Worm (Caenorhabditis elegans) whole organism, L4 larva: ENCODE results near the gene str-227.

Source experiments
- F10B5.3 ChIP-seq: sonication (generic microtip); optimal IDR thresholded peaks from 2 replicates; lab custom pipeline; 2016; ENCODE audit warnings: mild to moderate bottlenecking, missing genetic modification characterization, missing compliant biosample characterization
- F37D6.2 ChIP-seq: sonication (generic microtip); optimal IDR thresholded peaks from 2 replicates; lab custom pipeline; 2016; ENCODE audit warnings: mild to moderate bottlenecking, missing genetic modification characterization, missing compliant biosample characterization
- F49E8.2 ChIP-seq: sonication (generic microtip); optimal IDR thresholded peaks from 2 replicates; lab custom pipeline; 2016; ENCODE audit warnings: missing compliant biosample characterization, mild to moderate bottlenecking, missing genetic modification characterization, borderline replicate concordance
- T26A8.4 ChIP-seq: fragments of 200-800 bp; sonication (Bioruptor generic); IDR thresholded peaks from 2 replicates; pipeline ENCODE4 v1.3.6; 2022; ENCODE audit warnings: missing genetic modification characterization, missing compliant biosample characterization
- Y5F2A.4 ChIP-seq: fragments of 200-800 bp; sonication (Bioruptor generic); optimal IDR thresholded peaks from 2 replicates; lab custom pipeline; 2018; ENCODE audit warnings: mild to moderate bottlenecking, missing genetic modification characterization, missing compliant biosample characterization
- ZK337.2 ChIP-seq: fragments of 200-800 bp; sonication (Bioruptor generic); IDR thresholded peaks from 2 replicates; pipeline ENCODE4 v1.3.6; 2022; ENCODE audit warnings: missing genetic modification reagents, missing genetic modification characterization, missing compliant biosample characterization
- aly-2 ChIP-seq: sonication (generic microtip); optimal IDR thresholded peaks from 2 replicates; lab custom pipeline; 2018; ENCODE audit warnings: missing biosample characterization, missing genetic modification characterization
- attf-4 ChIP-seq: sonication (generic microtip); optimal IDR thresholded peaks from 3 replicates; lab custom pipeline; 2017; ENCODE audit warnings: missing biosample characterization, missing genetic modification characterization
- ceh-62 ChIP-seq: sonication (generic microtip); optimal IDR thresholded peaks from 2 replicates; lab custom pipeline; 2017; ENCODE audit warnings: missing biosample characterization, missing genetic modification characterization
- ceh-82 ChIP-seq: sonication (generic microtip); optimal IDR thresholded peaks from 2 replicates; lab custom pipeline; 2017; ENCODE audit warnings: missing biosample characterization, missing genetic modification characterization
- ces-1 ChIP-seq: fragments of 150-350 bp; sonication (generic microtip); optimal IDR thresholded peaks from 4 replicates; lab custom pipeline; 2014; ENCODE audit warnings: missing biosample characterization, missing genetic modification reagents, missing genetic modification characterization
- daf-16 ChIP-seq, 3 experiments: sonication (generic microtip); optimal IDR thresholded peaks; 2 replicates each; lab custom pipeline; 2016 to 2017; ENCODE audit warnings: missing genetic modification characterization in 3 of 3, missing genetic modification reagents in 3 of 3, mild to moderate bottlenecking in 2 of 3, missing compliant biosample characterization in 2 of 3, missing biosample characterization in 1 of 3, moderate library complexity in 1 of 3
- dmd-6 ChIP-seq: fragments of 200-800 bp; sonication (Bioruptor generic); IDR thresholded peaks from 2 replicates; pipeline ENCODE4 v1.3.6; 2022; ENCODE audit warnings: missing genetic modification reagents, missing genetic modification characterization, missing compliant biosample characterization
- dmd-9 ChIP-seq: fragments of 200-800 bp; sonication (Bioruptor generic); IDR thresholded peaks from 2 replicates; pipeline ENCODE4 v1.3.6; 2022; ENCODE audit warnings: missing genetic modification reagents, missing genetic modification characterization, missing compliant biosample characterization
- egl-27 ChIP-seq: sonication (generic microtip); optimal IDR thresholded peaks from 3 replicates; lab custom pipeline; 2017; ENCODE audit warnings: missing biosample characterization, missing genetic modification reagents, missing genetic modification characterization
- egl-43 ChIP-seq: fragments of 200-800 bp; sonication (Bioruptor generic); IDR thresholded peaks from 2 replicates; pipeline ENCODE4 v1.3.6; 2022; ENCODE audit warnings: missing genetic modification reagents, missing genetic modification characterization, missing compliant biosample characterization
- hlh-11 ChIP-seq: fragments of 200-800 bp; sonication (Bioruptor generic); optimal IDR thresholded peaks from 2 replicates; lab custom pipeline; 2018; ENCODE audit warnings: mild to moderate bottlenecking, missing genetic modification characterization, missing compliant biosample characterization
- lim-7 ChIP-seq: fragments of 200-800 bp; sonication (Bioruptor generic); IDR thresholded peaks from 2 replicates; pipeline ENCODE4 v1.3.6; 2022; ENCODE audit warnings: missing genetic modification characterization, missing compliant biosample characterization
- lin-39 ChIP-seq: fragments of 150-350 bp; optimal IDR thresholded peaks from 2 replicates; lab custom pipeline; 2014; ENCODE audit warnings: missing biosample characterization, missing genetic modification reagents, missing genetic modification characterization
- madf-9 ChIP-seq: fragments of 200-800 bp; sonication (Bioruptor generic); conservative IDR thresholded peaks from 2 replicates; pipeline ENCODE4 v1.3.6; 2022; ENCODE audit warnings: missing genetic modification reagents, missing genetic modification characterization, missing compliant biosample characterization
- mdl-1 ChIP-seq, 2 experiments: fragments of 150-350 bp in 1 of 2; sonication (generic microtip) in 1 of 2; optimal IDR thresholded peaks; 2 replicates each; lab custom pipeline; 2014 to 2017; ENCODE audit warnings: missing biosample characterization in 2 of 2, missing genetic modification characterization in 2 of 2
- mes-2 ChIP-seq: sonication (generic microtip); optimal IDR thresholded peaks from 2 replicates; lab custom pipeline; 2016; ENCODE audit warnings: missing genotype, mild to moderate bottlenecking, missing genetic modification characterization, missing compliant biosample characterization; ENCODE audit not compliant: poor library complexity, severe bottlenecking
- mxl-3 ChIP-seq: fragments of 200-800 bp; sonication (Bioruptor generic); optimal IDR thresholded peaks from 2 replicates; lab custom pipeline; 2018; ENCODE audit warnings: mild to moderate bottlenecking, missing genetic modification characterization, missing compliant biosample characterization
- nhr-102 ChIP-seq: sonication (generic microtip); optimal IDR thresholded peaks from 2 replicates; lab custom pipeline; 2016; ENCODE audit warnings: mild to moderate bottlenecking, missing genetic modification characterization, moderate library complexity, missing compliant biosample characterization
- nhr-111 ChIP-seq: fragments of 200-800 bp; sonication (Bioruptor generic); optimal IDR thresholded peaks from 2 replicates; lab custom pipeline; 2018; ENCODE audit warnings: mild to moderate bottlenecking, missing genetic modification characterization, missing compliant biosample characterization
- nhr-237 ChIP-seq: sonication (generic microtip); optimal IDR thresholded peaks from 2 replicates; lab custom pipeline; 2017; ENCODE audit warnings: missing biosample characterization, missing genetic modification characterization
- nhr-25 ChIP-seq: sonication (generic microtip); optimal IDR thresholded peaks from 2 replicates; lab custom pipeline; 2017; ENCODE audit warnings: missing genetic modification characterization, mild to moderate bottlenecking, missing compliant biosample characterization, antibody characterized with exemption, moderate library complexity, borderline replicate concordance; ENCODE audit not compliant: insufficient read depth
- nhr-42 ChIP-seq: fragments of 200-800 bp; sonication (Bioruptor generic); IDR thresholded peaks from 2 replicates; pipeline ENCODE4 v1.3.6; 2022; ENCODE audit warnings: missing genetic modification characterization, missing compliant biosample characterization
- nhr-6 ChIP-seq: fragments of 150-350 bp; optimal IDR thresholded peaks from 2 replicates; lab custom pipeline; 2014; ENCODE audit warnings: missing biosample characterization, missing genetic modification characterization
- pqm-1 ChIP-seq: sonication (generic microtip); optimal IDR thresholded peaks from 2 replicates; lab custom pipeline; 2017; ENCODE audit warnings: missing biosample characterization, missing genetic modification characterization
- skn-1 ChIP-seq: fragments of 150-350 bp; optimal IDR thresholded peaks from 2 replicates; lab custom pipeline; 2014; ENCODE audit warnings: missing biosample characterization, missing genetic modification characterization
- snpc-1.2 ChIP-seq: fragments of 200-800 bp; sonication (Bioruptor generic); IDR thresholded peaks from 2 replicates; pipeline ENCODE4 v1.3.6; 2022; ENCODE audit warnings: missing genetic modification reagents, missing genetic modification characterization, missing compliant biosample characterization
- snpc-4 ChIP-seq: fragments of 150-350 bp; optimal IDR thresholded peaks from 2 replicates; lab custom pipeline; 2014; ENCODE audit warnings: missing biosample characterization, missing genetic modification characterization
- spr-1 ChIP-seq: sonication (generic microtip); optimal IDR thresholded peaks from 2 replicates; lab custom pipeline; 2016; ENCODE audit warnings: mild to moderate bottlenecking, missing genetic modification characterization, missing compliant biosample characterization
- spr-3 ChIP-seq: fragments of 200-800 bp; sonication (Bioruptor generic); optimal IDR thresholded peaks from 2 replicates; lab custom pipeline; 2018; ENCODE audit warnings: mild to moderate bottlenecking, missing genetic modification characterization, missing compliant biosample characterization
- tra-1 ChIP-seq: fragments of 200-800 bp; sonication (Bioruptor generic); IDR thresholded peaks from 2 replicates; pipeline ENCODE4 v1.3.6; 2022; ENCODE audit warnings: missing genetic modification reagents, missing genetic modification characterization, missing compliant biosample characterization
- unc-62 ChIP-seq, 3 experiments: fragments of 150-350 bp in 1 of 3; sonication (generic microtip); optimal IDR thresholded peaks in 2 of 3; peaks in 1 of 3; 1 replicate in 1 of 3; 2 replicates in 2 of 3; lab custom pipeline; 2014 to 2017; ENCODE audit warnings: missing biosample characterization in 3 of 3, missing genetic modification characterization in 3 of 3, missing genetic modification reagents in 3 of 3, missing genotype in 1 of 3
- vab-7 ChIP-seq: fragments of 200-800 bp; sonication (Bioruptor generic); IDR thresholded peaks from 2 replicates; pipeline ENCODE4 v1.3.6; 2022; ENCODE audit warnings: missing genetic modification reagents, missing genetic modification characterization, missing compliant biosample characterization
- zfp-3 ChIP-seq: fragments of 200-800 bp; sonication (Bioruptor generic); conservative IDR thresholded peaks from 2 replicates; pipeline ENCODE4 v1.3.6; 2022; ENCODE audit warnings: missing genetic modification reagents, missing genetic modification characterization, missing compliant biosample characterization
- zip-2 ChIP-seq: fragments of 150-350 bp; optimal IDR thresholded peaks from 2 replicates; lab custom pipeline; 2014; ENCODE audit warnings: missing biosample characterization, missing genetic modification characterization
- ztf-7 ChIP-seq: fragments of 150-350 bp; optimal IDR thresholded peaks from 2 replicates; lab custom pipeline; 2014; ENCODE audit warnings: missing biosample characterization, missing genetic modification characterization

Gene str-227

DNA sequence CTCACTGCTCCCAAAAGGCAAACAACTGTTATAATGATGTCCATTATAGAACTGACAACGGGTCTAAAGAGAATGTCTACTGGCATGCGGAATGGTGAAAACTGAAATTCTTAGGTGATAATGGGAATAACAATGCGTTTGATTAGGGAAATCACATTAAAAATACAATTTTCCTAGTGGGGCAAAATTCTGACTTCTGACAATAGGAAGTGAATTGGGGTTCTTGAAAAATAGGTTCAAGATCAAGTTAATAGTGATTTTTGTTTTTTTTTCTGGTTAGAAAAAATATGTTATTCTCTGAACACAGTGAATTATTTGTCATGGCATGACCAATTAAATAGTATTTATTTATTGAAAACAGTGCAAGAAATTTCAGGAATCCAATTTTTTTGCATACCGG is 31.1 kb upstream of the str-227 start, which contains the start of gene srbc-32:
Gene srbc-32 (minus strand): TSS at position 101 of the 400 bp plus-strand sequence.
- TF ChIP-seq snpc-4 (tag; lab: Kevin White, UChicago) (no peak), zfp-3 (no peak), spr-3 (no peak), ceh-62 (no peak), F37D6.2 (no peak), attf-4 (tag; lab: Kevin White, UChicago) (no peak), nhr-102 (tag; lab: Kevin White, UChicago) (no peak), mes-2 (no peak), ztf-7 (tag; lab: Kevin White, UChicago) (no peak), vab-7 (GFP tag; lab: Robert Waterston, UW) (no peak)

DNA sequence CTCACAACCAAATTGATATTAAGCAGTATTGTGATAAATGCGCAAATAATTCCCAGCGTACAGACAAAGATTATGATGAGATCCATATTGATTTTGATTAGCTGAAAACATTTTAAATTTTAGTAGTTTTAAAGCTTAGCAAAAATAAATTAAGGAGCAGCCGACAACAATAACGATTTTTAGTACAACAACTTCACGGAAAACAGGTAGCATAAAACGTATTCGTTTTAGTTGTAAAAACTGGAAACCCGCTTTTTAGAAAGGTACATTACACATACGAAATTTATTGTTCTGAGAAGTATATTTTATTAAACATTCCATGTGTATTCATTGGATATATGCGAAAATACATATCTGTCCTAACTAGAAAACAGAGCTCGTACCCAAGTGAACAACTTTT is 27.6 kb upstream of the str-227 start, which contains the start of gene srbc-36:
Gene srbc-36 (minus strand): TSS at position 101 of the 400 bp plus-strand sequence.
- no peak for TF ChIP-seq nhr-111 (GFP tag; lab: Kevin White, UChicago)
- peak in 1 of 2 experiments; percentile 44 for TF ChIP-seq unc-62 (GFP tag; optimal IDR thresholded peaks at IDR 0.05 in 1 of 2; lab: Kevin White, UChicago)
- TF ChIP-seq unc-62 (tag; optimal IDR thresholded peaks at IDR 0.05; lab: Kevin White, UChicago): no peak

DNA sequence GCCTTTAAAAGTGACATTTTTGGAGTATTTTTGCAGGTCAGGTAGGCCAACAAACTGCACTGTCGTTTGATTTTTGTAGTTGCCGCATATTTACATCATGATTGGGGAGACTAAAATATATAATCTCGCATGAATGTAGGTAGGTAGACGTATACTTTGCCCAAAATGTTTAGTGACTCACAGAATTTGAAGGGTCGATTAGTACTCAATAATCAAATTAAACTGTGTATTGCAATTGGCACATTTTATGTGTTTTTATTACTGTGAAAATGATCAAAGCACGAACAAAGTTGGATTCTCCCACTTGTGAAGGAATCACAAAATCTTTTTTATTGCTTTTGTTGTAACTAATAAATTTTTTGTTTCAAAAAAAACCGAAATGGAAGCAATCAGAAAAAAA is 21.1 kb upstream of the str-227 start, which contains the start of gene C07G3.15:
Gene C07G3.15 (minus strand): TSS at position 101 of the 400 bp plus-strand sequence.
- TF ChIP-seq zfp-3: no peak
- TF ChIP-seq F10B5.3 (tag; lab: Kevin White, UChicago): no peak
- no peak for TF ChIP-seq nhr-42 (GFP tag; lab: Robert Waterston, UW)
- no peak for TF ChIP-seq zip-2 (tag; lab: Kevin White, UChicago)
- no peak for TF ChIP-seq snpc-1.2 (GFP tag; lab: Robert Waterston, UW)
- TF ChIP-seq madf-9 (GFP tag; lab: Robert Waterston, UW): no peak
- TF ChIP-seq skn-1 (tag; lab: Kevin White, UChicago): no peak
- TF ChIP-seq hlh-11 (tag; lab: Kevin White, UChicago): no peak
- no peak for TF ChIP-seq mxl-3
- TF ChIP-seq nhr-25 (tag; lab: Kevin White, UChicago): no peak
- no peak for TF ChIP-seq nhr-111 (GFP tag; lab: Kevin White, UChicago)
- no peak for TF ChIP-seq dmd-6 (GFP tag; lab: Robert Waterston, UW)
- TF ChIP-seq egl-43 (GFP tag; lab: Robert Waterston, UW): no peak

DNA sequence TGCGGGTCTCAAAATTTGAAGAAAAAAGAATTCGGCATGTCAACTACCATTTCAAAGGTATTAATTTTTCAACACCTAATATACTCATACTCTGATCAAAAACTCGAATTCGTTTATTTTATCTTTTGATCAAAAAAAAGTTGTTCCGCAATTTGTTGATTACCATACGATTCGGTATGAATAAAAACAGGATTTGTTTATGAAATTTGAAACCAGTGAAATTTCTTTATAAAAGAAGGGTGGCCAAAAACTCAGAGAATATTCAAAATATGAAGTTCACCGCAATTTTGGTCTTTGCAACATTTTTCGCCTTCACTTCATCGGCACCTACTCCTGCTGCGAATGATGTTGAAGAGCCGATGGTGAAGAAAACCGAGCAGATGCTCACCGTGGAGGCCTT is 16.0 kb upstream of the str-227 start, which contains the start of the genes C07G3.8 and C07G3.10:
Gene C07G3.8 (minus strand): TSS at position 101 of the 400 bp plus-strand sequence.
Gene C07G3.10 (plus strand): TSS at position 270 of the 400 bp plus-strand sequence.
- TF ChIP-seq aly-2 (tag; lab: Kevin White, UChicago): no peak
- no peak for TF ChIP-seq nhr-237 (tag; lab: Kevin White, UChicago)
- TF ChIP-seq mdl-1 (tag; optimal IDR thresholded peaks at IDR 0.05; lab: Kevin White, UChicago): no peak
- no peak for TF ChIP-seq mes-2
- no peak for TF ChIP-seq spr-1 (tag; lab: Kevin White, UChicago)
- no peak for TF ChIP-seq dmd-9 (GFP tag; lab: Robert Waterston, UW)
- TF ChIP-seq lin-39 (tag; lab: Kevin White, UChicago): no peak
- no peak for TF ChIP-seq daf-16 (GFP tag; optimal IDR thresholded peaks at IDR 0.05; lab: Kevin White, UChicago)
- no peak for TF ChIP-seq daf-16 (tag; optimal IDR thresholded peaks at IDR 0.05; lab: Kevin White, UChicago)
- TF ChIP-seq F49E8.2: no peak
- no peak for TF ChIP-seq pqm-1 (tag; lab: Kevin White, UChicago)
- TF ChIP-seq tra-1: no peak
- TF ChIP-seq nhr-6 (tag; lab: Kevin White, UChicago): no peak
- no peak for TF ChIP-seq snpc-4 (tag; lab: Kevin White, UChicago)
- TF ChIP-seq lim-7 (GFP tag; lab: Robert Waterston, UW): no peak
- no peak for TF ChIP-seq ZK337.2 (GFP tag; lab: Robert Waterston, UW)
- TF ChIP-seq egl-27 (tag; lab: Kevin White, UChicago): no peak
- TF ChIP-seq T26A8.4 (GFP tag; lab: Robert Waterston, UW): no peak
- no peak for TF ChIP-seq ces-1 (GFP tag; lab: Kevin White, UChicago)
- no peak for TF ChIP-seq ceh-82 (tag; lab: Kevin White, UChicago)
- TF ChIP-seq Y5F2A.4 (GFP tag; lab: Kevin White, UChicago): no peak
